Fruit fly (Drosophila melanogaster) whole organism, embryonic: ENCODE measurements around the gene Ugt316A1.

Source experiments
- B-H2 ChIP-seq: fragments of 200-800 bp; sonication (Bioruptor generic); optimal IDR thresholded peaks from 2 replicates; lab custom pipeline; 2018; ENCODE audit warnings: missing biosample characterization, mild to moderate bottlenecking, missing genetic modification characterization
- Blimp-1 ChIP-seq: fragments of 200-800 bp; sonication (Bioruptor generic); optimal IDR thresholded peaks from 3 replicates; lab custom pipeline; 2018; ENCODE audit warnings: missing biosample characterization, missing genetic modification characterization, mild to moderate bottlenecking, moderate library complexity, missing genetic modification reagents
- CG10267 ChIP-seq: fragments of 200-800 bp; sonication (Bioruptor generic); optimal IDR thresholded peaks from 2 replicates; lab custom pipeline; 2018; ENCODE audit warnings: missing biosample characterization, mild to moderate bottlenecking, missing genetic modification characterization, moderate library complexity
- CG12104 ChIP-seq: fragments of 200-800 bp; sonication (Bioruptor generic); optimal IDR thresholded peaks from 3 replicates; lab custom pipeline; 2016; ENCODE audit warnings: missing biosample characterization, missing genetic modification characterization
- CG14441 ChIP-seq: fragments of 200-800 bp; sonication (Bioruptor generic); IDR thresholded peaks from 2 replicates; pipeline ENCODE4 v1.3.6; 2022; ENCODE audit warnings: missing biosample characterization, missing genetic modification characterization
- CG14860 ChIP-seq: fragments of 200-800 bp; sonication (Bioruptor generic); IDR thresholded peaks from 3 replicates; pipeline ENCODE4 v1.3.6; 2022; ENCODE audit warnings: missing biosample characterization, missing genetic modification characterization; ENCODE audit not compliant: partially characterized antibody
- CG1602 ChIP-seq: fragments of 200-800 bp; sonication (Bioruptor generic); optimal IDR thresholded peaks from 3 replicates; lab custom pipeline; 2016; ENCODE audit warnings: missing biosample characterization, missing genetic modification characterization
- CG17568 ChIP-seq: fragments of 200-800 bp; sonication (Bioruptor generic); optimal IDR thresholded peaks from 2 replicates; lab custom pipeline; 2018; ENCODE audit warnings: missing biosample characterization, mild to moderate bottlenecking, missing genetic modification characterization, moderate library complexity
- CG18262 ChIP-seq: fragments of 200-800 bp; optimal IDR thresholded peaks from 3 replicates; lab custom pipeline; 2019; ENCODE audit warnings: missing biosample characterization, mild to moderate bottlenecking, missing genetic modification characterization, moderate library complexity
- CG2712 ChIP-seq: fragments of 200-800 bp; optimal IDR thresholded peaks from 3 replicates; lab custom pipeline; 2019; ENCODE audit warnings: missing biosample characterization, mild to moderate bottlenecking, missing genetic modification characterization, moderate library complexity
- CG2875 ChIP-seq: fragments of 200-800 bp; sonication (Bioruptor generic); optimal IDR thresholded peaks from 2 replicates; lab custom pipeline; 2017; ENCODE audit warnings: missing biosample characterization, mild to moderate bottlenecking, missing genetic modification characterization, missing genetic modification reagents
- CG30020 ChIP-seq: fragments of 200-800 bp; optimal IDR thresholded peaks from 2 replicates; lab custom pipeline; 2019; ENCODE audit warnings: missing biosample characterization, mild to moderate bottlenecking, missing genetic modification characterization, moderate library complexity
- CG30403 ChIP-seq: fragments of 200-800 bp; sonication (Bioruptor generic); optimal IDR thresholded peaks from 3 replicates; lab custom pipeline; 2016; ENCODE audit warnings: missing biosample characterization, missing genetic modification characterization
- CG3281 ChIP-seq: fragments of 200-800 bp; sonication (Bioruptor generic); optimal IDR thresholded peaks from 3 replicates; lab custom pipeline; 2017; ENCODE audit warnings: missing biosample characterization, mild to moderate bottlenecking, missing genetic modification characterization
- CG4328 ChIP-seq: fragments of 200-800 bp; sonication (Bioruptor generic); optimal IDR thresholded peaks from 3 replicates; lab custom pipeline; 2017; ENCODE audit warnings: missing biosample characterization, missing genetic modification reagents, missing genetic modification characterization
- CG4404 ChIP-seq: fragments of 200-800 bp; sonication (Bioruptor generic); IDR thresholded peaks from 2 replicates; pipeline ENCODE4 v1.3.6; 2022; ENCODE audit warnings: missing biosample characterization, missing genetic modification characterization
- CG4424 ChIP-seq: fragments of 200-800 bp; sonication (Bioruptor generic); optimal IDR thresholded peaks from 3 replicates; lab custom pipeline; 2016; ENCODE audit warnings: missing biosample characterization, missing genetic modification characterization
- CG4617 ChIP-seq: fragments of 200-800 bp; sonication (Bioruptor generic); optimal IDR thresholded peaks from 3 replicates; lab custom pipeline; 2016; ENCODE audit warnings: missing biosample characterization, missing genetic modification characterization, borderline replicate concordance
- CG6254 ChIP-seq: fragments of 200-800 bp; sonication (Bioruptor generic); optimal IDR thresholded peaks from 3 replicates; lab custom pipeline; 2017; ENCODE audit warnings: mild to moderate bottlenecking, missing biosample characterization, missing genetic modification reagents, missing genetic modification characterization
- CG7786 ChIP-seq: fragments of 200-800 bp; sonication (Bioruptor generic); optimal IDR thresholded peaks from 2 replicates; lab custom pipeline; 2016; ENCODE audit warnings: missing biosample characterization, missing genetic modification characterization
- CG8290 ChIP-seq, 3 experiments: fragments of 200-800 bp; sonication (Bioruptor generic); optimal IDR thresholded peaks; 2 replicates each; lab custom pipeline; 2016 to 2019; ENCODE audit warnings: missing biosample characterization in 3 of 3, missing genetic modification characterization in 3 of 3, mild to moderate bottlenecking in 2 of 3, moderate library complexity in 1 of 3
- CG8478 ChIP-seq: fragments of >200 bp; optimal IDR thresholded peaks from 2 replicates; lab custom pipeline; 2018
- CG9437 ChIP-seq: fragments of 200-800 bp; sonication (Bioruptor generic); optimal IDR thresholded peaks from 2 replicates; lab custom pipeline; 2018; ENCODE audit warnings: missing biosample characterization, mild to moderate bottlenecking, missing genetic modification characterization
- Dip3 ChIP-seq: fragments of 200-800 bp; sonication (Bioruptor generic); optimal IDR thresholded peaks from 3 replicates; lab custom pipeline; 2016; ENCODE audit warnings: missing biosample characterization, missing genetic modification characterization
- Fer2 ChIP-seq: fragments of 200-800 bp; sonication (Bioruptor generic); optimal IDR thresholded peaks from 2 replicates; lab custom pipeline; 2018; ENCODE audit warnings: missing biosample characterization, mild to moderate bottlenecking, missing genetic modification characterization, moderate library complexity
- HmgD ChIP-seq: fragments of 200-800 bp; sonication (Bioruptor generic); optimal IDR thresholded peaks from 3 replicates; lab custom pipeline; 2016; ENCODE audit warnings: missing biosample characterization, missing genetic modification characterization
- Hr78 ChIP-seq, 2 experiments: fragments of 200-800 bp in 1 of 2; fragments of >200 bp in 1 of 2; sonication (Bioruptor generic) in 1 of 2; optimal IDR thresholded peaks; 2 replicates each; lab custom pipeline; 2017 to 2019; ENCODE audit warnings: missing biosample characterization in 2 of 2, missing genetic modification characterization in 2 of 2, mild to moderate bottlenecking in 1 of 2, moderate library complexity in 1 of 2
- Lim3 ChIP-seq: fragments of 200-800 bp; sonication (Bioruptor generic); IDR thresholded peaks from 2 replicates; pipeline ENCODE4 v1.3.6; 2022; ENCODE audit warnings: missing biosample characterization, missing genetic modification characterization
- NFAT ChIP-seq: fragments of 200-800 bp; sonication (Bioruptor generic); IDR thresholded peaks from 2 replicates; pipeline ENCODE4 v1.3.6; 2022; ENCODE audit warnings: missing biosample characterization, missing genetic modification characterization
- NfI ChIP-seq: fragments of 200-800 bp; sonication (Bioruptor generic); optimal IDR thresholded peaks from 3 replicates; lab custom pipeline; 2018; ENCODE audit warnings: missing biosample characterization, mild to moderate bottlenecking, missing genetic modification characterization, moderate library complexity
- Sox100B ChIP-seq: fragments of 200-800 bp; sonication (Bioruptor generic); optimal IDR thresholded peaks from 3 replicates; lab custom pipeline; 2018; ENCODE audit warnings: missing biosample characterization, mild to moderate bottlenecking, missing genetic modification characterization
- ara ChIP-seq: fragments of 200-800 bp; sonication (Bioruptor generic); IDR thresholded peaks from 2 replicates; pipeline ENCODE4 v1.3.6; 2022; ENCODE audit warnings: missing biosample characterization, missing genetic modification characterization
- ash1 ChIP-seq: fragments of 200-800 bp; sonication (Bioruptor generic); optimal IDR thresholded peaks from 2 replicates; lab custom pipeline; 2018; ENCODE audit warnings: missing biosample characterization, mild to moderate bottlenecking, missing genetic modification characterization
- br ChIP-seq: fragments of >200 bp; optimal IDR thresholded peaks from 2 replicates; lab custom pipeline; 2017
- corto ChIP-seq: fragments of 200-800 bp; sonication (Bioruptor generic); optimal IDR thresholded peaks from 2 replicates; lab custom pipeline; 2016; ENCODE audit warnings: missing biosample characterization, mild to moderate bottlenecking, missing genetic modification characterization, moderate library complexity
- dysf ChIP-seq: fragments of 200-800 bp; sonication (Bioruptor generic); IDR thresholded peaks from 3 replicates; pipeline ENCODE4 v1.3.6; 2022; ENCODE audit warnings: missing biosample characterization, missing genetic modification characterization
- en ChIP-seq: fragments of 200-800 bp; sonication (Bioruptor generic); optimal IDR thresholded peaks from 2 replicates; lab custom pipeline; 2016; ENCODE audit warnings: missing biosample characterization, missing genetic modification characterization
- gcm ChIP-seq: fragments of 200-800 bp; sonication (Bioruptor generic); optimal IDR thresholded peaks from 2 replicates; lab custom pipeline; 2019; ENCODE audit warnings: missing biosample characterization, mild to moderate bottlenecking, missing genetic modification characterization, moderate library complexity
- grau ChIP-seq: fragments of 200-800 bp; optimal IDR thresholded peaks from 3 replicates; lab custom pipeline; 2019; ENCODE audit warnings: missing biosample characterization, mild to moderate bottlenecking, missing genetic modification characterization, moderate library complexity
- ind ChIP-seq: fragments of 200-800 bp; sonication (Bioruptor generic); optimal IDR thresholded peaks from 3 replicates; lab custom pipeline; 2016; ENCODE audit warnings: missing biosample characterization, missing genetic modification characterization
- insv ChIP-seq, 2 experiments: fragments of 200-800 bp; sonication (Bioruptor generic); optimal IDR thresholded peaks; 3 replicates each; lab custom pipeline; 2016 to 2018; ENCODE audit warnings: missing biosample characterization in 2 of 2, missing genetic modification characterization in 2 of 2
- lbe ChIP-seq: fragments of 200-800 bp; sonication (Bioruptor generic); optimal IDR thresholded peaks from 2 replicates; lab custom pipeline; 2016; ENCODE audit warnings: missing biosample characterization, mild to moderate bottlenecking, missing genetic modification characterization
- lola ChIP-seq, 3 experiments: fragments of >200 bp in 2 of 3; fragments of 200-800 bp in 1 of 3; sonication (Bioruptor generic) in 1 of 3; optimal IDR thresholded peaks; 2 replicates each; lab custom pipeline; 2017 to 2019; ENCODE audit warnings: missing biosample characterization in 3 of 3, missing genetic modification characterization in 3 of 3, mild to moderate bottlenecking in 1 of 3, moderate library complexity in 1 of 3
- pfk ChIP-seq: fragments of 200-800 bp; sonication (Bioruptor generic); optimal IDR thresholded peaks from 2 replicates; lab custom pipeline; 2018; ENCODE audit warnings: missing biosample characterization, mild to moderate bottlenecking, missing genetic modification characterization, moderate library complexity
- pita ChIP-seq: fragments of 200-800 bp; sonication (Bioruptor generic); optimal IDR thresholded peaks from 2 replicates; lab custom pipeline; 2017; ENCODE audit warnings: missing biosample characterization, mild to moderate bottlenecking, missing genetic modification characterization
- pzg ChIP-seq: fragments of 200-800 bp; sonication (Bioruptor generic); optimal IDR thresholded peaks from 3 replicates; lab custom pipeline; 2018; ENCODE audit warnings: missing biosample characterization, mild to moderate bottlenecking, missing genetic modification characterization, moderate library complexity
- ro ChIP-seq: fragments of 200-800 bp; sonication (Bioruptor generic); IDR thresholded peaks from 2 replicates; pipeline ENCODE4 v1.3.6; 2022; ENCODE audit warnings: missing biosample characterization, missing genetic modification characterization
- sens ChIP-seq: fragments of 200-800 bp; sonication (Bioruptor generic); peaks from one replicate; lab custom pipeline; 2016; ENCODE audit warnings: missing biosample characterization, missing genetic modification characterization
- sisA ChIP-seq: fragments of 200-800 bp; sonication (Bioruptor generic); IDR thresholded peaks from 2 replicates; pipeline ENCODE4 v1.3.6; 2022; ENCODE audit warnings: missing biosample characterization, missing genetic modification characterization
- vfl ChIP-seq: fragments of 200-800 bp; sonication (Bioruptor generic); optimal IDR thresholded peaks from 2 replicates; lab custom pipeline; 2016; ENCODE audit warnings: missing biosample characterization, missing genetic modification characterization
- wek ChIP-seq: fragments of 200-800 bp; sonication (Bioruptor generic); optimal IDR thresholded peaks from 3 replicates; lab custom pipeline; 2018; ENCODE audit warnings: missing biosample characterization, mild to moderate bottlenecking, missing genetic modification characterization, moderate library complexity
- zfh2 ChIP-seq: fragments of 200-800 bp; sonication (Bioruptor generic); optimal IDR thresholded peaks from 2 replicates; lab custom pipeline; 2016; ENCODE audit warnings: missing biosample characterization, missing genetic modification characterization

The Ugt316A1 gene

dm6 chr3L:19056857-19057324 is 5.7 kb downstream of the Ugt316A1 start (continued):
- TF ChIP-seq CG4617 (GFP tag; lab: Kevin White, UChicago), result no peak
- no peak for TF ChIP-seq CG8290 (GFP tag; optimal IDR thresholded peaks at IDR 0.05; lab: Kevin White, UChicago)
- TF ChIP-seq CG8290 (tag; optimal IDR thresholded peaks at IDR 0.05; lab: Kevin White, UChicago), result no peak
- TF ChIP-seq CG4404 (GFP tag; lab: Robert Waterston, UW), result no peak
- TF ChIP-seq CG4424 (GFP tag; lab: Kevin White, UChicago), result peak; percentile 11
- TF ChIP-seq dysf (GFP tag; lab: Robert Waterston, UW), result 0 out of 3 replicates have a peak, but pooled peaks have one; percentile 8
- no peak for TF ChIP-seq zfh2 (GFP tag; lab: Kevin White, UChicago)
- peak in 1 of 3 experiments; percentile 61 for TF ChIP-seq lola (GFP tag; optimal IDR thresholded peaks at IDR 0.05; lab: Kevin White, UChicago)
- no peak for TF ChIP-seq CG3281 (GFP tag; lab: Kevin White, UChicago)
- peak; percentile 69 for TF ChIP-seq sens (GFP tag; lab: Kevin White, UChicago)
- TF ChIP-seq Blimp-1 (GFP tag; lab: Kevin White, UChicago), result peak; percentile 52
- TF ChIP-seq corto, result no peak
- TF ChIP-seq CG2875 (GFP tag; lab: Kevin White, UChicago), result no peak
- TF ChIP-seq Sox100B (GFP tag; lab: Kevin White, UChicago), result peak; percentile 22
- TF ChIP-seq gcm (GFP tag; lab: Kevin White, UChicago), result peak; percentile 41
- no peak for TF ChIP-seq CG14860 (GFP tag; lab: Robert Waterston, UW)
- peak in 1 of 2 experiments; percentile 36 for TF ChIP-seq Hr78 (GFP tag; optimal IDR thresholded peaks at IDR 0.05; lab: Kevin White, UChicago)
- no peak for TF ChIP-seq wek (GFP tag; lab: Kevin White, UChicago)
- no peak for TF ChIP-seq NFAT (GFP tag; lab: Robert Waterston, UW)
- TF ChIP-seq CG4328 (GFP tag; lab: Kevin White, UChicago), result no peak
- TF ChIP-seq CG8478 (lab: Kevin White, UChicago), result no peak
- TF ChIP-seq br, result no peak
- no peak for TF ChIP-seq CG30020 (tag; lab: Kevin White, UChicago)
- TF ChIP-seq vfl (GFP tag; lab: Kevin White, UChicago), result no peak
- TF ChIP-seq NfI (GFP tag; lab: Kevin White, UChicago), result no peak
- no peak for TF ChIP-seq Lim3 (GFP tag; lab: Robert Waterston, UW)
- TF ChIP-seq pita (GFP tag; lab: Kevin White, UChicago), result no peak
- no peak for TF ChIP-seq insv (GFP tag; optimal IDR thresholded peaks at IDR 0.05; lab: Kevin White, UChicago)
- TF ChIP-seq ro (GFP tag; lab: Robert Waterston, UW), result no peak
- no peak for TF ChIP-seq pzg (GFP tag; lab: Kevin White, UChicago)
- TF ChIP-seq sisA (GFP tag; lab: Robert Waterston, UW), result no peak
- peak; percentile 77 for TF ChIP-seq CG2712
- TF ChIP-seq CG6254 (GFP tag; lab: Kevin White, UChicago), result peak; percentile 31
- TF ChIP-seq lbe (GFP tag; lab: Kevin White, UChicago), result no peak
- TF ChIP-seq Dip3, result no peak
- peak; percentile 23 for TF ChIP-seq CG9437 (GFP tag; lab: Kevin White, UChicago)
- no peak for TF ChIP-seq Fer2 (tag; lab: Kevin White, UChicago)
- TF ChIP-seq ara (GFP tag; lab: Robert Waterston, UW), result no peak
- no peak for TF ChIP-seq CG12104 (GFP tag; lab: Kevin White, UChicago)

- TF ChIP-seq ind (GFP tag; lab: Kevin White, UChicago), result no peak
- peak; percentile 15 for TF ChIP-seq CG18262 (tag; lab: Kevin White, UChicago)
- TF ChIP-seq grau (tag; lab: Kevin White, UChicago), result peak; percentile 7
- no peak for TF ChIP-seq en (GFP tag; lab: Kevin White, UChicago)
- TF ChIP-seq CG17568, result no peak
- TF ChIP-seq CG14441 (GFP tag; lab: Robert Waterston, UW), result no peak
- TF ChIP-seq ash1 (GFP tag; lab: Kevin White, UChicago), result no peak
- no peak for TF ChIP-seq HmgD
- no peak for TF ChIP-seq B-H2 (GFP tag; lab: Kevin White, UChicago)
- peak; percentile 5 for TF ChIP-seq CG30403 (GFP tag; lab: Kevin White, UChicago)
- no peak for TF ChIP-seq pfk
- TF ChIP-seq CG1602 (GFP tag; lab: Kevin White, UChicago), result no peak
- TF ChIP-seq CG7786 (GFP tag; lab: Kevin White, UChicago), result no peak
- peak; percentile 17 for TF ChIP-seq CG10267 (tag; lab: Kevin White, UChicago)
Measured at dm6 chr3L:19055064-19055463, 7.6 kb downstream of the Ugt316A1 start.
